Fruit fly (Drosophila melanogaster): Measurements from ENCODE around the gene Arglu1.

Arglu1 gene

DNA sequence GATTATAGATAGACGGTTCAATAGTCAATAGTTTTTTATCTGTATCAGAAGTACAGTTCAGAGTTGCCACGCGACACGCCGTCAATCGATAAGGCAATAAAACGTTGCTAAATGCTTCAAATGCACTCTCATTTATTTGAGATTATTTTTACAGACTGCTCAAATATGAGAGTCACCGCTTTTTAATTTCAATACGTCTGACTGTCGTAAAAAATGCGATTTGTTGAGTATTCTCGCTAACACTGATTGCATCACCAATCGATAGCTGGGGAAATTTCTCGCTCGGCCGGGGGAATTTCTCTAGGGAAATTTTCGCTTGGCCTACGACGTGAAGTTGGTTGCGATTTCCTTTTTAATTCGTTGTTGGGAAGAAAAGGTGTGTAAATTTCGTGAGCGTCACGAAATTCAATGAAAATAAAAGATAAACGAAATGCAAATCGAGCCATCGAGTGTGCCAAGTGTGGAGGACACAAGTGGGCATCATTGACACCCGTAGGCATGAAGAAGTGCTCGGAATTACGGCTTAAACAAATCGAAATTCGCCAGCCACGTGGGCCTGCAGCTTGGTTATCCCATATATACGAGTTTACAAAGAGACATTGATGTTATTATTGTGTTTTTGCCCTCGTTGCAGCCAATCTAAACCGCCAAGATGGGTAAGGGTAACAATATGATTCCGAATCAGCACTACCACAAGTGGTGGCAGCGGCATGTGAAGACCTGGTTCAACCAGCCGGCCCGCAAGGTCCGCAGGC is 29.2 kb upstream of the Arglu1 start, which contains the start of the genes Dref and RpL13 (continued):
- peak; percentile 81 for TF ChIP-seq vnd (GFP tag; IDR thresholded peaks at IDR 0.05; ENCODE audit: partially characterized antibody)
- peak; percentile 90 for TF ChIP-seq CG15601 (tag; optimal IDR thresholded peaks at IDR 0.05)
- TF ChIP-seq Camta (GFP tag; optimal IDR thresholded peaks at IDR 0.05), result peak; percentile 88
- peak; percentile 61 for TF ChIP-seq CG9215 (GFP tag; IDR thresholded peaks at IDR 0.05)
- peak; percentile 90 for TF ChIP-seq kah (GFP tag; optimal IDR thresholded peaks at IDR 0.05)
- TF ChIP-seq CG10959 (GFP tag; IDR thresholded peaks at IDR 0.05), result peak; percentile 51; the same call in 1 of the 2 replicates
- peak; percentile 92 for TF ChIP-seq Asciz (GFP tag; optimal IDR thresholded peaks at IDR 0.05)
- peak; percentile 81 for TF ChIP-seq CG7745 (tag; optimal IDR thresholded peaks at IDR 0.05)
- TF ChIP-seq Hey (tag; optimal IDR thresholded peaks at IDR 0.05), result peak; percentile 90
- peak; percentile 92 for TF ChIP-seq CG17385 (GFP tag; optimal IDR thresholded peaks at IDR 0.05)
- TF ChIP-seq CG12769 (tag; optimal IDR thresholded peaks at IDR 0.05), result no peak
- no peak for TF ChIP-seq Gsc (GFP tag; IDR thresholded peaks at IDR 0.05)
- TF ChIP-seq CG9876 (GFP tag; optimal IDR thresholded peaks at IDR 0.05), result peak; percentile 71
- peak; percentile 55 for TF ChIP-seq Hr3 (GFP tag; optimal IDR thresholded peaks at IDR 0.05)
- peak; percentile 76 for TF ChIP-seq CoRest (tag; optimal IDR thresholded peaks at IDR 0.05)
- TF ChIP-seq peb (GFP tag; IDR thresholded peaks at IDR 0.05), result peak; percentile 50; the same call in 1 of the 2 replicates
- TF ChIP-seq slou (GFP tag; optimal IDR thresholded peaks at IDR 0.05), result peak; percentile 21
- peak; percentile 65 for TF ChIP-seq Optix (GFP tag; IDR thresholded peaks at IDR 0.05)
- peak in 1 of 3 experiments; percentile 61 for TF ChIP-seq lola (GFP tag; optimal IDR thresholded peaks at IDR 0.05)
- peak; percentile 60 for TF ChIP-seq oc (tag; optimal IDR thresholded peaks at IDR 0.05)
- TF ChIP-seq pum (GFP tag; optimal IDR thresholded peaks at IDR 0.05), result peak; percentile 67
- TF ChIP-seq Bdp1 (GFP tag; optimal IDR thresholded peaks at IDR 0.05), result peak; percentile 64
- TF ChIP-seq lov (optimal IDR thresholded peaks at IDR 0.05), result no peak
- TF ChIP-seq lov (GFP tag; IDR thresholded peaks at IDR 0.05), result peak; percentile 96
- TF ChIP-seq kni (GFP tag; optimal IDR thresholded peaks at IDR 0.05), result peak; percentile 97
- TF ChIP-seq wek (GFP tag; optimal IDR thresholded peaks at IDR 0.05), result peak; percentile 91
- no peak for TF ChIP-seq sc (optimal IDR thresholded peaks at IDR 0.05)
- TF ChIP-seq sc (GFP tag; optimal IDR thresholded peaks at IDR 0.05), result peak; percentile 74
- TF ChIP-seq Bteb2 (GFP tag; optimal IDR thresholded peaks at IDR 0.05), result peak; percentile 81
- peak; percentile 47 for TF ChIP-seq CG2129 (GFP tag; IDR thresholded peaks at IDR 0.05; ENCODE audit: partially characterized antibody)
- TF ChIP-seq inv (GFP tag; IDR thresholded peaks at IDR 0.05; ENCODE audit: partially characterized antibody), result peak; percentile 76
- TF ChIP-seq CG9817 (tag; optimal IDR thresholded peaks at IDR 0.05), result peak; percentile 80
- peak; percentile 83 for TF ChIP-seq zfh2 (GFP tag; optimal IDR thresholded peaks at IDR 0.05)
- peak; percentile 52; the same call in 1 of the 2 replicates for TF ChIP-seq HLH3B (GFP tag; IDR thresholded peaks at IDR 0.05)
- peak; percentile 94 for TF ChIP-seq CG12071 (GFP tag; optimal IDR thresholded peaks at IDR 0.05)
- peak; percentile 88 for TF ChIP-seq Rfx (GFP tag; IDR thresholded peaks at IDR 0.05)
- peak; percentile 39; the same call in 2 of the 3 replicates for TF ChIP-seq B-H1 (GFP tag; IDR thresholded peaks at IDR 0.05)
- peak; percentile 93 for TF ChIP-seq CG15514 (GFP tag; optimal IDR thresholded peaks at IDR 0.05)
- TF ChIP-seq btn (GFP tag; optimal IDR thresholded peaks at IDR 0.05), result peak; percentile 73
- peak; percentile 17 for TF ChIP-seq ab (GFP tag; optimal IDR thresholded peaks at IDR 0.05)
- peak; percentile 77 for TF ChIP-seq Xbp1 (GFP tag; optimal IDR thresholded peaks at IDR 0.05)
- TF ChIP-seq onecut (GFP tag; IDR thresholded peaks at IDR 0.05), result peak; percentile 93
- TF ChIP-seq Hand (GFP tag; optimal IDR thresholded peaks at IDR 0.05), result peak; percentile 86
- TF ChIP-seq Atf3 (GFP tag; optimal IDR thresholded peaks at IDR 0.05), result peak; percentile 74
- TF ChIP-seq zen (tag; optimal IDR thresholded peaks at IDR 0.05), result peak; percentile 67
- peak; percentile 83 for TF ChIP-seq Nf-YC (tag; optimal IDR thresholded peaks at IDR 0.05)
- peak; percentile 41 for TF ChIP-seq TFAM (GFP tag; optimal IDR thresholded peaks at IDR 0.05)
- peak; percentile 97 for TF ChIP-seq CG13296 (GFP tag; optimal IDR thresholded peaks at IDR 0.05)
- TF ChIP-seq h (optimal IDR thresholded peaks at IDR 0.05), result no peak
